Fruit fly (Drosophila melanogaster): ENCODE measurements around the gene hep.

- TF ChIP-seq CG7045 (GFP tag; optimal IDR thresholded peaks at IDR 0.05) (peak; percentile 13), CG1620 (GFP tag; optimal IDR thresholded peaks at IDR 0.05) (peak; percentile 52), cnc (optimal IDR thresholded peaks at IDR 0.05) (no peak), CG12768 (GFP tag; optimal IDR thresholded peaks at IDR 0.05) (peak; percentile 51), CG33017 (tag; optimal IDR thresholded peaks at IDR 0.05) (peak; percentile 23), kay (GFP tag; ENCODE audit: borderline replicate concordance) (no peak), Hr96 (GFP tag; optimal IDR thresholded peaks at IDR 0.05) (peak; percentile 81), Clk (GFP tag; optimal IDR thresholded peaks at IDR 0.05) (peak; percentile 15), CG11617 (GFP tag; optimal IDR thresholded peaks at IDR 0.05) (peak; percentile 83), CG14711 (tag; optimal IDR thresholded peaks at IDR 0.05) (peak; percentile 77), CG5204 (GFP tag; optimal IDR thresholded peaks at IDR 0.05) (peak; percentile 54), CG7101 (tag; optimal IDR thresholded peaks at IDR 0.05) (peak; percentile 83), cic (GFP tag; optimal IDR thresholded peaks at IDR 0.05) (peak; percentile 42)
Measured at dm6 chrX:13094085-13094764, 4.0 kb upstream of the hep start, which contains the start of gene CG2200.

All from whole organism, adult.